Worm (Caenorhabditis elegans): ENCODE data around the gene C16A3.6.

DNA sequence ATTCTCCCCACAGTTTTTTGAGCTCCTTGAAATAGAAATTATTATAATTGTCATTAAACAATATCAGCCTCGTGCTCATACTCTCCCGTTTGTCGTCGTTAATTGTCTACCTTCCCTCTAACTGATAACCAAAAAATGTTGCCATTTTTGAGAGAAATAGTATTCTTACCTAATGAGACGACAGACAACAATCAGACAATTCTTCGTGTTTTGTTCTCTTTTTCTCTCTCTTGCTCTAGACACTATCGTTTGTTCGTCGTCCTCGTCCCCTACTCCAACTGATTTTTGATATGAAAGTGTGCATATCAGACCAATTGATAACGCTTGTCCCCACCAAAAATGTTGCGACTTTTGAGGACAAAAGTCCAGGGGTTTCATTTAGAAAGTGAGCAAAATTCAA is 17.5 kb upstream of the C16A3.6 start:
- no peak for TF ChIP-seq tbx-2 (tag; optimal IDR thresholded peaks at IDR 0.05)
- TF ChIP-seq unc-3 (GFP tag; conservative IDR thresholded peaks at IDR 0.05), result no peak
- no peak for TF ChIP-seq unc-3 (tag; optimal IDR thresholded peaks at IDR 0.05)
- no peak for TF ChIP-seq zip-5 (tag; optimal IDR thresholded peaks at IDR 0.05)
- TF ChIP-seq pha-4 (tag; optimal IDR thresholded peaks at IDR 0.05), result no peak
- no peak for TF ChIP-seq dmd-4 (tag; optimal IDR thresholded peaks at IDR 0.05; ENCODE audit: borderline replicate concordance)
- TF ChIP-seq hlh-30 (tag; optimal IDR thresholded peaks at IDR 0.05; ENCODE audit: insufficient read depth), result no peak
